Fruit fly (Drosophila melanogaster): ENCODE measurements around the gene Coprox.

DNA sequence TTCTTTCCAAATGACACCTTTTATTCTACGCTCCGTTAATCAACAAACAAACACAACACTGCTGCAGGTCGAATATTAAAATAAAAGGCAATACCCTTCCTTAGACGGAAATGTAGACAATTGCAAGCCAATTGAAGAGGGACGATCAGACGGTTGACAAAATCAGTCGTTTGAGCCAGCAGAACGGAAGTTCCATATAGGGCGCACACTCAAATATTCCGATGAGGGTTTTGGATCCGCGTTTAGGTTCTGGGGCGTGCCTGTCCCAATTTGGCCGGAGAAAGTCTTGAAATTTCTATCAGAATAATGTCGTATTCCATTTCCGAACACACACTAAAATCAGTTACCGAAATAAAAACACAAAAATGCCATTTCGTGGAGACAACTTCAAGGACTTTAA is 47.7 kb downstream of the Coprox start, which contains the start of gene CG43321:
- no peak for TF ChIP-seq Oaz (GFP tag; IDR thresholded peaks at IDR 0.05)
- no peak for TF ChIP-seq CG11723 (GFP tag; optimal IDR thresholded peaks at IDR 0.05)
- no peak for TF ChIP-seq chinmo (GFP tag; IDR thresholded peaks at IDR 0.05; ENCODE audit: partially characterized antibody)
- no peak for TF ChIP-seq CG6175 (GFP tag; IDR thresholded peaks at IDR 0.05)
- no peak for TF ChIP-seq scrt (GFP tag; optimal IDR thresholded peaks at IDR 0.05)
